Fruit fly (Drosophila melanogaster) whole organism, embryonic: ENCODE measurements around the gene Seipin.

Experiments used
- Asciz ChIP-seq: fragments of 200-800 bp; sonication (Bioruptor generic); optimal IDR thresholded peaks from 2 replicates; lab custom pipeline; 2017; ENCODE audit warnings: missing biosample characterization, mild to moderate bottlenecking, missing genetic modification characterization, missing genetic modification reagents
- B-H1 ChIP-seq: fragments of 200-800 bp; sonication (Bioruptor generic); IDR thresholded peaks from 3 replicates; pipeline ENCODE4 v1.3.6; 2022; ENCODE audit warnings: missing biosample characterization, missing genetic modification characterization
- CG10147 ChIP-seq: fragments of 200-800 bp; sonication (Bioruptor generic); optimal IDR thresholded peaks from 2 replicates; lab custom pipeline; 2019; ENCODE audit warnings: missing biosample characterization, mild to moderate bottlenecking, missing genetic modification characterization, moderate library complexity
- CG11093 ChIP-seq: fragments of 200-800 bp; sonication (Bioruptor generic); IDR thresholded peaks from 3 replicates; pipeline ENCODE4 v1.3.6; 2022; ENCODE audit warnings: missing biosample characterization, missing genetic modification characterization
- CG11560 ChIP-seq: fragments of 200-800 bp; sonication (Bioruptor generic); IDR thresholded peaks from 3 replicates; pipeline ENCODE4 v1.3.6; 2022; ENCODE audit warnings: missing biosample characterization, missing genetic modification characterization
- CG13624 ChIP-seq: fragments of 200-800 bp; sonication (Bioruptor generic); optimal IDR thresholded peaks from 2 replicates; lab custom pipeline; 2016; ENCODE audit warnings: missing biosample characterization, missing genetic modification characterization
- CG14965 ChIP-seq: fragments of 200-800 bp; sonication (Bioruptor generic); optimal IDR thresholded peaks from 2 replicates; lab custom pipeline; 2016; ENCODE audit warnings: missing biosample characterization, missing genetic modification characterization, borderline replicate concordance
- CG15479 ChIP-seq: fragments of 200-800 bp; sonication (Bioruptor generic); optimal IDR thresholded peaks from 3 replicates; lab custom pipeline; 2019; ENCODE audit warnings: missing biosample characterization, mild to moderate bottlenecking, missing genetic modification characterization, moderate library complexity
- CG2199 ChIP-seq: fragments of 200-800 bp; sonication (Bioruptor generic); IDR thresholded peaks from 3 replicates; pipeline ENCODE4 v1.3.6; 2022; ENCODE audit warnings: missing biosample characterization, missing genetic modification characterization
- CG31441 ChIP-seq: fragments of 200-800 bp; sonication (Bioruptor generic); IDR thresholded peaks from 2 replicates; pipeline ENCODE4 v1.3.6; 2022; ENCODE audit warnings: missing biosample characterization, missing genetic modification characterization
- CG3995 ChIP-seq: fragments of 200-800 bp; sonication (Bioruptor generic); optimal IDR thresholded peaks from 3 replicates; lab custom pipeline; 2016; ENCODE audit warnings: missing biosample characterization, missing genetic modification characterization
- CG4360 ChIP-seq: fragments of 200-800 bp; sonication (Bioruptor generic); IDR thresholded peaks from 2 replicates; pipeline ENCODE4 v1.3.6; 2022; ENCODE audit warnings: missing biosample characterization, missing genetic modification characterization
- CG7556 ChIP-seq: fragments of 200-800 bp; sonication (Bioruptor generic); optimal IDR thresholded peaks from 2 replicates; lab custom pipeline; 2017; ENCODE audit warnings: missing biosample characterization, mild to moderate bottlenecking, missing genetic modification characterization
- CG7839 ChIP-seq: fragments of 200-800 bp; sonication (Bioruptor generic); optimal IDR thresholded peaks from 3 replicates; lab custom pipeline; 2018; ENCODE audit warnings: missing biosample characterization, mild to moderate bottlenecking, missing genetic modification characterization, moderate library complexity
- CG9609 ChIP-seq: fragments of 200-800 bp; sonication (Bioruptor generic); optimal IDR thresholded peaks from 3 replicates; lab custom pipeline; 2016; ENCODE audit warnings: missing biosample characterization, missing genetic modification characterization
- CG9876 ChIP-seq: fragments of 200-800 bp; sonication (Bioruptor generic); optimal IDR thresholded peaks from 2 replicates; lab custom pipeline; 2016; ENCODE audit warnings: missing biosample characterization, missing genetic modification characterization
- Dref ChIP-seq: fragments of 200-800 bp; sonication (Bioruptor generic); IDR thresholded peaks from 2 replicates; pipeline ENCODE4 v1.3.6; 2022; ENCODE audit warnings: missing biosample characterization, missing genetic modification characterization
- Gug ChIP-seq: fragments of 200-800 bp; sonication (Bioruptor generic); IDR thresholded peaks from 4 replicates; pipeline ENCODE4 v1.3.6; 2022; ENCODE audit warnings: missing biosample characterization, missing genetic modification characterization
- MTF-1 ChIP-seq: fragments of 200-800 bp; sonication (Bioruptor generic); optimal IDR thresholded peaks from 2 replicates; lab custom pipeline; 2018; ENCODE audit warnings: missing biosample characterization, mild to moderate bottlenecking, missing genetic modification characterization, borderline replicate concordance
- Max ChIP-seq: fragments of 200-800 bp; sonication (Bioruptor generic); optimal IDR thresholded peaks from 2 replicates; lab custom pipeline; 2016; ENCODE audit warnings: missing biosample characterization, mild to moderate bottlenecking, missing genetic modification characterization
- Nf-YB ChIP-seq: fragments of 200-800 bp; sonication (Bioruptor generic); optimal IDR thresholded peaks from 3 replicates; lab custom pipeline; 2019; ENCODE audit warnings: missing biosample characterization, mild to moderate bottlenecking, missing genetic modification characterization, moderate library complexity
- NfI ChIP-seq: fragments of 200-800 bp; sonication (Bioruptor generic); optimal IDR thresholded peaks from 3 replicates; lab custom pipeline; 2018; ENCODE audit warnings: missing biosample characterization, mild to moderate bottlenecking, missing genetic modification characterization, moderate library complexity
- Optix ChIP-seq: fragments of 200-800 bp; sonication (Bioruptor generic); IDR thresholded peaks from 3 replicates; pipeline ENCODE4 v1.3.6; 2022; ENCODE audit warnings: missing biosample characterization, missing genetic modification characterization
- Pdp1 ChIP-seq, 2 experiments: fragments of 200-800 bp; sonication (Bioruptor generic); optimal IDR thresholded peaks; 3 replicates each; lab custom pipeline; 2016; ENCODE audit warnings: missing biosample characterization in 2 of 2, missing genetic modification characterization in 2 of 2, mild to moderate bottlenecking in 1 of 2, moderate library complexity in 1 of 2
- Rfx ChIP-seq: fragments of 200-800 bp; sonication (Bioruptor generic); IDR thresholded peaks from 2 replicates; pipeline ENCODE4 v1.3.6; 2022; ENCODE audit warnings: missing biosample characterization, missing genetic modification characterization
- Scr ChIP-seq: fragments of 200-800 bp; sonication (Bioruptor generic); IDR thresholded peaks from 2 replicates; pipeline ENCODE4 v1.3.6; 2022; ENCODE audit warnings: missing biosample characterization, missing genetic modification characterization; ENCODE audit not compliant: partially characterized antibody
- Sry-δ ChIP-seq: fragments of 200-800 bp; sonication (Bioruptor generic); optimal IDR thresholded peaks from 2 replicates; lab custom pipeline; 2016; ENCODE audit warnings: missing biosample characterization, missing genetic modification characterization
- Ssrp ChIP-seq: fragments of 200-800 bp; sonication (Bioruptor generic); optimal IDR thresholded peaks from 2 replicates; lab custom pipeline; 2018; ENCODE audit warnings: missing biosample characterization, mild to moderate bottlenecking, missing genetic modification characterization, moderate library complexity
- Stat92E ChIP-seq, 3 experiments: fragments of >200 bp in 2 of 3; fragments of 200-800 bp in 1 of 3; sonication (Bioruptor generic) in 1 of 3; optimal IDR thresholded peaks; 2 replicates each; lab custom pipeline; 2017 to 2019; ENCODE audit warnings: missing biosample characterization in 3 of 3, missing genetic modification characterization in 3 of 3, mild to moderate bottlenecking in 1 of 3, moderate library complexity in 1 of 3
- Trl ChIP-seq, 3 experiments: fragments of >200 bp in 2 of 3; fragments of 200-800 bp in 1 of 3; sonication (Bioruptor generic) in 1 of 3; optimal IDR thresholded peaks; 2 replicates in 1 of 3; 3 replicates in 2 of 3; lab custom pipeline; 2016 to 2017; ENCODE audit warnings: missing biosample characterization in 1 of 3, missing genetic modification characterization in 1 of 3
- Usf ChIP-seq: fragments of 200-800 bp; sonication (Bioruptor generic); optimal IDR thresholded peaks from 2 replicates; lab custom pipeline; 2017; ENCODE audit warnings: missing genotype, missing biosample characterization, missing genetic modification characterization
- ac ChIP-seq: fragments of 200-800 bp; sonication (Bioruptor generic); optimal IDR thresholded peaks from 3 replicates; lab custom pipeline; 2017; ENCODE audit warnings: missing biosample characterization, mild to moderate bottlenecking, missing genetic modification characterization
- ara ChIP-seq: fragments of 200-800 bp; sonication (Bioruptor generic); IDR thresholded peaks from 2 replicates; pipeline ENCODE4 v1.3.6; 2022; ENCODE audit warnings: missing biosample characterization, missing genetic modification characterization
- chn ChIP-seq: fragments of 200-800 bp; sonication (Bioruptor generic); optimal IDR thresholded peaks from 2 replicates; lab custom pipeline; 2016; ENCODE audit warnings: missing biosample characterization, missing genetic modification characterization
- dati ChIP-seq: fragments of 200-800 bp; sonication (Bioruptor generic); IDR thresholded peaks from 2 replicates; pipeline ENCODE4 v1.3.6; 2022; ENCODE audit warnings: missing biosample characterization, missing genetic modification characterization
- dmrt99B ChIP-seq: fragments of 200-800 bp; sonication (Bioruptor generic); optimal IDR thresholded peaks from 2 replicates; lab custom pipeline; 2018; ENCODE audit warnings: missing biosample characterization, mild to moderate bottlenecking, missing genetic modification characterization, moderate library complexity
- eve ChIP-seq, 2 experiments: fragments of >200 bp; optimal IDR thresholded peaks; 2 replicates each; lab custom pipeline; 2017; ENCODE audit warnings: missing biosample characterization in 2 of 2, missing genetic modification characterization in 2 of 2
- fd96Cb ChIP-seq: fragments of 200-800 bp; sonication (Bioruptor generic); optimal IDR thresholded peaks from 2 replicates; lab custom pipeline; 2018; ENCODE audit warnings: missing biosample characterization, mild to moderate bottlenecking, missing genetic modification characterization, moderate library complexity
- gcm2 ChIP-seq: fragments of 200-800 bp; sonication (Bioruptor generic); optimal IDR thresholded peaks from 2 replicates; lab custom pipeline; 2016; ENCODE audit warnings: missing biosample characterization, missing genetic modification characterization
- hbn ChIP-seq: fragments of 200-800 bp; sonication (Bioruptor generic); IDR thresholded peaks from 2 replicates; pipeline ENCODE4 v1.3.6; 2022; ENCODE audit warnings: missing biosample characterization, missing genetic modification characterization; ENCODE audit not compliant: partially characterized antibody
- lilli ChIP-seq: fragments of 200-800 bp; sonication (Bioruptor generic); optimal IDR thresholded peaks from 3 replicates; lab custom pipeline; 2016; ENCODE audit warnings: missing biosample characterization, missing genetic modification characterization
- lov ChIP-seq, 2 experiments: fragments of 200-800 bp in 1 of 2; fragments of >200 bp in 1 of 2; sonication (Bioruptor generic) in 1 of 2; IDR thresholded peaks in 1 of 2; optimal IDR thresholded peaks in 1 of 2; 2 replicates in 1 of 2; 3 replicates in 1 of 2; pipeline versions ENCODE4 v1.3.6 to Lab custom; 2017 to 2022; ENCODE audit warnings: missing biosample characterization in 1 of 2, missing genetic modification characterization in 1 of 2
- pita ChIP-seq: fragments of 200-800 bp; sonication (Bioruptor generic); optimal IDR thresholded peaks from 2 replicates; lab custom pipeline; 2017; ENCODE audit warnings: missing biosample characterization, mild to moderate bottlenecking, missing genetic modification characterization
- ro ChIP-seq: fragments of 200-800 bp; sonication (Bioruptor generic); IDR thresholded peaks from 2 replicates; pipeline ENCODE4 v1.3.6; 2022; ENCODE audit warnings: missing biosample characterization, missing genetic modification characterization
- sd ChIP-seq: fragments of 200-800 bp; sonication (Bioruptor generic); optimal IDR thresholded peaks from 3 replicates; lab custom pipeline; 2018; ENCODE audit warnings: missing biosample characterization, mild to moderate bottlenecking, missing genetic modification characterization, moderate library complexity
- sisA ChIP-seq: fragments of 200-800 bp; sonication (Bioruptor generic); IDR thresholded peaks from 2 replicates; pipeline ENCODE4 v1.3.6; 2022; ENCODE audit warnings: missing biosample characterization, missing genetic modification characterization
- unpg ChIP-seq: fragments of 200-800 bp; sonication (Bioruptor generic); optimal IDR thresholded peaks from 3 replicates; lab custom pipeline; 2018; ENCODE audit warnings: missing biosample characterization, mild to moderate bottlenecking, missing genetic modification characterization, moderate library complexity
- wek ChIP-seq: fragments of 200-800 bp; sonication (Bioruptor generic); optimal IDR thresholded peaks from 3 replicates; lab custom pipeline; 2018; ENCODE audit warnings: missing biosample characterization, mild to moderate bottlenecking, missing genetic modification characterization, moderate library complexity
- yki ChIP-seq: fragments of >200 bp; optimal IDR thresholded peaks from 3 replicates; lab custom pipeline; 2018

Seipin gene

DNA sequence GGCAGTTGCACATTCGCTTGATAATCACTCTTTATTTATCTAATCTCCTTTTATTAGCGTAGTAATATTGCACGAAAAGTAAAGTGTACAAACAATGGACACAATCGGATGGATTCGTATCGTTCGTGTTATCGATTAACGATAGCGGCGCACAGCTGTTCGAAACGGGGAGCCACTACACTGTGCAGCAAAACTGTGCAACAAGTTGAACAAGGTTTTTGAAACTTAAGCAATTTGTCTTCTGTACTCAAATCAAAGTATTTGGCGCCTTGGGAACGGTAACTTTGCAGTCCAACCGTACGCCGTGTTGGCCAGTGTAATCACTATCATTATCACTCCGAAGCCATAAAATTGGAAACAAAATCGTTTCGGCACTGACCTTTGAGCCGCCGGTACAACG is at the start of gene Seipin, which contains the start of gene Tsp3A (continued):
- TF ChIP-seq unpg (GFP tag; lab: Kevin White, UChicago) (peak; percentile 88), CG11560 (peak; percentile 65; the same call in 2 of the 3 replicates), Scr (peak; percentile 65), ac (GFP tag; lab: Kevin White, UChicago) (no peak), MTF-1 (GFP tag; lab: Kevin White, UChicago) (peak; percentile 59), Trl (optimal IDR thresholded peaks at IDR 0.05; lab: Kevin White, UChicago) (no peak), Trl (GFP tag; optimal IDR thresholded peaks at IDR 0.05; lab: Kevin White, UChicago) (peak; percentile 62), CG3995 (GFP tag; lab: Kevin White, UChicago) (peak; percentile 71), hbn (GFP tag; lab: Robert Waterston, UW) (no peak), wek (GFP tag; lab: Kevin White, UChicago) (peak; percentile 64), Pdp1 (GFP tag; optimal IDR thresholded peaks at IDR 0.05; lab: Kevin White, UChicago) (peak; percentile 75 to 84), B-H1 (GFP tag; lab: Robert Waterston, UW) (peak; percentile 77), Max (GFP tag; lab: Kevin White, UChicago) (peak; percentile 68), dmrt99B (no peak), CG10147 (GFP tag; lab: Kevin White, UChicago) (peak; percentile 86), Optix (GFP tag; lab: Robert Waterston, UW) (peak; percentile 82), Asciz (GFP tag; lab: Kevin White, UChicago) (no peak), CG2199 (0 out of 3 replicates have a peak, but pooled peaks have one; percentile 52), CG15479 (GFP tag; lab: Kevin White, UChicago) (peak; percentile 18), CG31441 (no peak; the same call in 1 of the 2 replicates), Usf (GFP tag; lab: Kevin White, UChicago) (peak; percentile 65), yki (no peak), CG9609 (GFP tag; lab: Kevin White, UChicago) (peak; percentile 77), ara (GFP tag; lab: Robert Waterston, UW) (peak; percentile 76), NfI (peak; percentile 84), CG14965 (GFP tag; lab: Kevin White, UChicago) (peak; percentile 33), CG11093 (GFP tag; lab: Robert Waterston, UW) (peak; percentile 67; the same call in 1 of the 3 replicates), sisA (peak; percentile 75), pita (no peak), CG7556 (GFP tag; lab: Kevin White, UChicago) (peak; percentile 80), fd96Cb (tag; lab: Kevin White, UChicago) (peak; percentile 70), CG13624 (GFP tag; lab: Kevin White, UChicago) (peak; percentile 90), Sry-δ (peak; percentile 59), CG4360 (GFP tag; lab: Robert Waterston, UW) (peak; percentile 59), Ssrp (tag; lab: Kevin White, UChicago) (peak; percentile 46), CG9876 (GFP tag; lab: Kevin White, UChicago) (peak; percentile 68), CG7839 (tag; lab: Kevin White, UChicago) (no peak), Stat92E (GFP tag; optimal IDR thresholded peaks at IDR 0.05; lab: Kevin White, UChicago) (peak in 1 of 3 experiments; percentile 37), chn (GFP tag; lab: Kevin White, UChicago) (peak; percentile 62), gcm2 (peak; percentile 58), eve (GFP tag; optimal IDR thresholded peaks at IDR 0.05; lab: Kevin White, UChicago) (no peak), Rfx (GFP tag; lab: Robert Waterston, UW) (peak; percentile 96), ro (GFP tag; lab: Robert Waterston, UW) (peak; percentile 6; the same call in 1 of the 2 replicates), Nf-YB (GFP tag; lab: Kevin White, UChicago) (peak; percentile 45), sd (no peak), lilli (GFP tag; lab: Kevin White, UChicago) (peak; percentile 90), Dref (GFP tag; lab: Robert Waterston, UW) (peak; percentile 65), Gug (GFP tag; lab: Robert Waterston, UW) (peak; percentile 90), dati (GFP tag; lab: Robert Waterston, UW) (peak; percentile 79), lov (optimal IDR thresholded peaks at IDR 0.05; lab: Kevin White, UChicago) (no peak), lov (GFP tag; IDR thresholded peaks at IDR 0.05; lab: Robert Waterston, UW) (peak; percentile 79; the same call in 1 of the 3 replicates)
